Fruit fly (Drosophila melanogaster): ENCODE measurements around the gene Grip.

dm6 chrX:6007502-6007901 lies 41.4 kb downstream of the Grip start:
- TF ChIP-seq tin (GFP tag; optimal IDR thresholded peaks at IDR 0.05) (no peak), CG3407 (GFP tag; optimal IDR thresholded peaks at IDR 0.05) (no peak), CG31365 (tag; optimal IDR thresholded peaks at IDR 0.05) (no peak), Vsx1 (GFP tag; optimal IDR thresholded peaks at IDR 0.05) (no peak), otp (GFP tag; IDR thresholded peaks at IDR 0.05) (no peak), CkIIα-i1 (GFP tag; IDR thresholded peaks at IDR 0.05) (no peak), psq (GFP tag; optimal IDR thresholded peaks at IDR 0.05) (no peak), sob (GFP tag; IDR thresholded peaks at IDR 0.05) (no peak), ham (GFP tag; IDR thresholded peaks at IDR 0.05) (no peak), CG10959 (GFP tag; IDR thresholded peaks at IDR 0.05) (no peak), sim (GFP tag; IDR thresholded peaks at IDR 0.05) (no peak), Sox100B (GFP tag; optimal IDR thresholded peaks at IDR 0.05) (no peak), lab (GFP tag; optimal IDR thresholded peaks at IDR 0.05) (no peak)
